Fruit fly (Drosophila melanogaster) whole organism, embryonic: Measurements from ENCODE around the gene Kah.

Experiments
- Abd-B ChIP-seq: fragments of 200-800 bp; sonication (Bioruptor generic); optimal IDR thresholded peaks from 2 replicates; lab custom pipeline; 2018; ENCODE audit warnings: missing biosample characterization, mild to moderate bottlenecking, missing genetic modification characterization, moderate library complexity
- Bgb ChIP-seq: fragments of 200-800 bp; sonication (Bioruptor generic); IDR thresholded peaks from 2 replicates; pipeline ENCODE4 v1.3.6; 2022; ENCODE audit warnings: missing biosample characterization, missing genetic modification characterization; ENCODE audit not compliant: partially characterized antibody
- CG12236 ChIP-seq: fragments of 200-800 bp; sonication (Bioruptor generic); optimal IDR thresholded peaks from 2 replicates; lab custom pipeline; 2016; ENCODE audit warnings: missing biosample characterization, missing genetic modification characterization
- CG12942 ChIP-seq: fragments of 200-800 bp; sonication (Bioruptor generic); optimal IDR thresholded peaks from 3 replicates; lab custom pipeline; 2016; ENCODE audit warnings: missing biosample characterization, missing genetic modification characterization
- CG13296 ChIP-seq: fragments of 200-800 bp; sonication (Bioruptor generic); optimal IDR thresholded peaks from 3 replicates; lab custom pipeline; 2018; ENCODE audit warnings: missing biosample characterization, mild to moderate bottlenecking, missing genetic modification characterization
- CG1602 ChIP-seq: fragments of 200-800 bp; sonication (Bioruptor generic); optimal IDR thresholded peaks from 3 replicates; lab custom pipeline; 2016; ENCODE audit warnings: missing biosample characterization, missing genetic modification characterization
- CG16863 ChIP-seq: fragments of 200-800 bp; sonication (Bioruptor generic); optimal IDR thresholded peaks from 3 replicates; lab custom pipeline; 2016; ENCODE audit warnings: missing biosample characterization, missing genetic modification characterization
- CG17912 ChIP-seq: fragments of 200-800 bp; sonication (Bioruptor generic); optimal IDR thresholded peaks from 2 replicates; lab custom pipeline; 2018; ENCODE audit warnings: missing biosample characterization, mild to moderate bottlenecking, missing genetic modification characterization
- CG1832 ChIP-seq: fragments of 200-800 bp; sonication (Bioruptor generic); optimal IDR thresholded peaks from 2 replicates; lab custom pipeline; 2017; ENCODE audit warnings: missing biosample characterization, mild to moderate bottlenecking, missing genetic modification characterization, inconsistent platforms
- CG31441 ChIP-seq: fragments of 200-800 bp; sonication (Bioruptor generic); IDR thresholded peaks from 2 replicates; pipeline ENCODE4 v1.3.6; 2022; ENCODE audit warnings: missing biosample characterization, missing genetic modification characterization
- CG32532 ChIP-seq: fragments of 200-800 bp; sonication (Bioruptor generic); IDR thresholded peaks from 2 replicates; pipeline ENCODE4 v1.3.6; 2022; ENCODE audit warnings: missing biosample characterization, missing genetic modification characterization
- CG3281 ChIP-seq: fragments of 200-800 bp; sonication (Bioruptor generic); optimal IDR thresholded peaks from 3 replicates; lab custom pipeline; 2017; ENCODE audit warnings: missing biosample characterization, mild to moderate bottlenecking, missing genetic modification characterization
- CG8290 ChIP-seq, 3 experiments: fragments of 200-800 bp; sonication (Bioruptor generic); optimal IDR thresholded peaks; 2 replicates each; lab custom pipeline; 2016 to 2019; ENCODE audit warnings: missing biosample characterization in 3 of 3, missing genetic modification characterization in 3 of 3, mild to moderate bottlenecking in 2 of 3, moderate library complexity in 1 of 3
- CG8388 ChIP-seq: fragments of 200-800 bp; sonication (Bioruptor generic); optimal IDR thresholded peaks from 2 replicates; lab custom pipeline; 2019; ENCODE audit warnings: missing biosample characterization, mild to moderate bottlenecking, missing genetic modification characterization, moderate library complexity
- CG9797 ChIP-seq: fragments of 200-800 bp; sonication (Bioruptor generic); optimal IDR thresholded peaks from 3 replicates; lab custom pipeline; 2018; ENCODE audit warnings: missing biosample characterization, mild to moderate bottlenecking, missing genetic modification characterization
- CkIIα-i1 ChIP-seq: fragments of 200-800 bp; sonication (Bioruptor generic); IDR thresholded peaks from 2 replicates; pipeline ENCODE4 v1.3.6; 2022; ENCODE audit warnings: missing biosample characterization, missing genetic modification characterization
- Dll ChIP-seq: fragments of 200-800 bp; sonication (Bioruptor generic); IDR thresholded peaks from 4 replicates; pipeline ENCODE4 v1.3.6; 2022; ENCODE audit warnings: missing biosample characterization, missing genetic modification characterization; ENCODE audit not compliant: partially characterized antibody
- Fer2 ChIP-seq: fragments of 200-800 bp; sonication (Bioruptor generic); optimal IDR thresholded peaks from 2 replicates; lab custom pipeline; 2018; ENCODE audit warnings: missing biosample characterization, mild to moderate bottlenecking, missing genetic modification characterization, moderate library complexity
- Fer3 ChIP-seq: fragments of 200-800 bp; sonication (Bioruptor generic); optimal IDR thresholded peaks from 2 replicates; lab custom pipeline; 2018; ENCODE audit warnings: missing biosample characterization, mild to moderate bottlenecking, missing genetic modification characterization, moderate library complexity
- GATAe ChIP-seq: fragments of 200-800 bp; sonication (Bioruptor generic); conservative IDR thresholded peaks from 2 replicates; pipeline ENCODE4 v1.3.6; 2022; ENCODE audit warnings: missing biosample characterization, missing genetic modification characterization
- Hand ChIP-seq: fragments of 200-800 bp; sonication (Bioruptor generic); optimal IDR thresholded peaks from 2 replicates; lab custom pipeline; 2017; ENCODE audit warnings: mild to moderate bottlenecking, missing biosample characterization, missing genetic modification reagents, missing genetic modification characterization
- Lim3 ChIP-seq: fragments of 200-800 bp; sonication (Bioruptor generic); IDR thresholded peaks from 2 replicates; pipeline ENCODE4 v1.3.6; 2022; ENCODE audit warnings: missing biosample characterization, missing genetic modification characterization
- Lpt ChIP-seq: fragments of >200 bp; optimal IDR thresholded peaks from 2 replicates; lab custom pipeline; 2018; ENCODE audit warnings: missing biosample characterization, missing genetic modification characterization
- Mes4 ChIP-seq: fragments of 200-800 bp; sonication (Bioruptor generic); optimal IDR thresholded peaks from 2 replicates; lab custom pipeline; 2016; ENCODE audit warnings: missing biosample characterization, missing genetic modification characterization
- Myb ChIP-seq: fragments of 200-800 bp; sonication (Bioruptor generic); optimal IDR thresholded peaks from 2 replicates; lab custom pipeline; 2016; ENCODE audit warnings: missing biosample characterization, missing genetic modification characterization
- Stat92E ChIP-seq, 3 experiments: fragments of >200 bp in 2 of 3; fragments of 200-800 bp in 1 of 3; sonication (Bioruptor generic) in 1 of 3; optimal IDR thresholded peaks; 2 replicates each; lab custom pipeline; 2017 to 2019; ENCODE audit warnings: missing biosample characterization in 3 of 3, missing genetic modification characterization in 3 of 3, mild to moderate bottlenecking in 1 of 3, moderate library complexity in 1 of 3
- al ChIP-seq: fragments of 200-800 bp; sonication (Bioruptor generic); IDR thresholded peaks from 2 replicates; pipeline ENCODE4 v1.3.6; 2022; ENCODE audit warnings: missing biosample characterization, missing genetic modification characterization
- amos ChIP-seq: fragments of 200-800 bp; sonication (Bioruptor generic); IDR thresholded peaks from 2 replicates; pipeline ENCODE4 v1.3.6; 2022; ENCODE audit warnings: missing biosample characterization, missing genetic modification characterization; ENCODE audit not compliant: partially characterized antibody
- chif ChIP-seq, 2 experiments: fragments of 200-800 bp; sonication (Bioruptor generic); optimal IDR thresholded peaks; 3 replicates each; lab custom pipeline; 2016; ENCODE audit warnings: missing biosample characterization in 2 of 2, missing genetic modification characterization in 2 of 2
- chm ChIP-seq: fragments of 200-800 bp; sonication (Bioruptor generic); IDR thresholded peaks from 2 replicates; pipeline ENCODE4 v1.3.6; 2022; ENCODE audit warnings: missing biosample characterization, missing genetic modification characterization
- ci ChIP-seq: fragments of 200-800 bp; sonication (Bioruptor generic); IDR thresholded peaks from 3 replicates; pipeline ENCODE4 v1.3.6; 2022; ENCODE audit warnings: missing biosample characterization, missing genetic modification characterization
- croc ChIP-seq: fragments of 200-800 bp; sonication (Bioruptor generic); conservative IDR thresholded peaks from 3 replicates; pipeline ENCODE4 v1.3.6; 2022; ENCODE audit warnings: missing biosample characterization, missing genetic modification characterization
- dmrt11E ChIP-seq: fragments of 200-800 bp; sonication (Bioruptor generic); optimal IDR thresholded peaks from 3 replicates; lab custom pipeline; 2018; ENCODE audit warnings: missing biosample characterization, mild to moderate bottlenecking, missing genetic modification characterization, moderate library complexity
- eyg ChIP-seq: fragments of 200-800 bp; sonication (Bioruptor generic); optimal IDR thresholded peaks from 3 replicates; lab custom pipeline; 2016; ENCODE audit warnings: missing biosample characterization, missing genetic modification characterization
- gce ChIP-seq: fragments of 200-800 bp; sonication (Bioruptor generic); IDR thresholded peaks from 3 replicates; pipeline ENCODE4 v1.3.6; 2022; ENCODE audit warnings: missing biosample characterization, missing genetic modification characterization
- gsb ChIP-seq: fragments of 200-800 bp; sonication (Bioruptor generic); IDR thresholded peaks from 2 replicates; pipeline ENCODE4 v1.3.6; 2022; ENCODE audit warnings: missing biosample characterization, missing genetic modification characterization
- ham ChIP-seq: fragments of 200-800 bp; sonication (Bioruptor generic); IDR thresholded peaks from 2 replicates; pipeline ENCODE4 v1.3.6; 2022; ENCODE audit warnings: missing biosample characterization, missing genetic modification characterization
- her ChIP-seq: fragments of 200-800 bp; sonication (Bioruptor generic); optimal IDR thresholded peaks from 2 replicates; lab custom pipeline; 2016; ENCODE audit warnings: missing biosample characterization, missing genetic modification characterization
- ken ChIP-seq: fragments of 200-800 bp; sonication (Bioruptor generic); IDR thresholded peaks from 3 replicates; pipeline ENCODE4 v1.3.6; 2022; ENCODE audit warnings: missing biosample characterization, missing genetic modification characterization
- kni ChIP-seq: fragments of 200-800 bp; sonication (Bioruptor generic); optimal IDR thresholded peaks from 3 replicates; lab custom pipeline; 2017; ENCODE audit warnings: mild to moderate bottlenecking, missing biosample characterization, missing genetic modification reagents, missing genetic modification characterization
- lab ChIP-seq: fragments of 200-800 bp; sonication (Bioruptor generic); optimal IDR thresholded peaks from 3 replicates; lab custom pipeline; 2017; ENCODE audit warnings: missing biosample characterization, missing genetic modification characterization, mild to moderate bottlenecking, moderate library complexity, missing genetic modification reagents
- mld ChIP-seq: fragments of 200-800 bp; sonication (Bioruptor generic); IDR thresholded peaks from 3 replicates; pipeline ENCODE4 v1.3.6; 2022; ENCODE audit warnings: missing biosample characterization, missing genetic modification characterization; ENCODE audit not compliant: partially characterized antibody
- pho ChIP-seq: fragments of 200-800 bp; sonication (Bioruptor generic); optimal IDR thresholded peaks from 2 replicates; lab custom pipeline; 2016; ENCODE audit warnings: missing biosample characterization, missing genetic modification characterization
- pnt ChIP-seq: fragments of 200-800 bp; sonication (Bioruptor generic); optimal IDR thresholded peaks from 3 replicates; lab custom pipeline; 2016; ENCODE audit warnings: missing biosample characterization, missing genetic modification characterization
- pzg ChIP-seq: fragments of 200-800 bp; sonication (Bioruptor generic); optimal IDR thresholded peaks from 3 replicates; lab custom pipeline; 2018; ENCODE audit warnings: missing biosample characterization, mild to moderate bottlenecking, missing genetic modification characterization, moderate library complexity
- ranshi ChIP-seq: fragments of 200-800 bp; sonication (Bioruptor generic); IDR thresholded peaks from 2 replicates; pipeline ENCODE4 v1.3.6; 2022; ENCODE audit warnings: missing biosample characterization, missing genetic modification characterization
- run ChIP-seq: fragments of 200-800 bp; sonication (Bioruptor generic); optimal IDR thresholded peaks from 3 replicates; lab custom pipeline; 2018; ENCODE audit warnings: missing biosample characterization, mild to moderate bottlenecking, missing genetic modification characterization
- sens ChIP-seq: fragments of 200-800 bp; sonication (Bioruptor generic); peaks from one replicate; lab custom pipeline; 2016; ENCODE audit warnings: missing biosample characterization, missing genetic modification characterization
- sisA ChIP-seq: fragments of 200-800 bp; sonication (Bioruptor generic); IDR thresholded peaks from 2 replicates; pipeline ENCODE4 v1.3.6; 2022; ENCODE audit warnings: missing biosample characterization, missing genetic modification characterization
- sob ChIP-seq: fragments of 200-800 bp; sonication (Bioruptor generic); IDR thresholded peaks from 2 replicates; pipeline ENCODE4 v1.3.6; 2022; ENCODE audit warnings: missing biosample characterization, missing genetic modification characterization

Gene Kah

DNA sequence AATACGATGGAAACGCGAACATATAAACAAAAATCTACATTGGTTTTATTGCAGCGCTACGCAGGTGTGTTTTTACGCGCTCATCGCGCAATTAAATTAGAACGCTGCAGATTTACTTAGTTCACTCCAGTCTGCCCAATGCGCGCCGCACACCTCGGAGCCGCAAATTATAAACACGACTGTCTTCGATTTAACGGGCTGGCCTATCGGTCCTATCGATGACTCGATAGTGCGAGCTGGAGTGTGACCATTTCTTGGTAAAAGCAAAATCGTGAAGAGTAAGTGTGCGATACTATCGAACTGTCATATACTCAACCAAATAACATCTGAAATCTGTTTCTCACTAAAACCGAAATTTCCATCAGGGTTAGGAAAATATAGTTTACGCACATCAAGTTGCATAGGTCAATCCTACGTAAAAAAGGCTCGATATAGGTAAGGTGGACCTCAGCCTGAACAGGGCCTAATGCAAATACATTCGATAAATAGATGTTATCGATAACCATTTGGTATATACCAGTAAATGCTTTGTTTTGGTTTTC, 48.6 kb downstream of the Kah start, which contains the start of the genes klar and BORCS6 (continued):
- TF ChIP-seq Myb (GFP tag; lab: Kevin White, UChicago) (peak; percentile 78), dmrt11E (tag; lab: Kevin White, UChicago) (peak; percentile 42), al (GFP tag; lab: Robert Waterston, UW) (peak; percentile 64), Lim3 (GFP tag; lab: Robert Waterston, UW) (no peak), Dll (GFP tag; lab: Robert Waterston, UW) (peak; percentile 99), CkIIα-i1 (no peak), Mes4 (GFP tag; lab: Kevin White, UChicago) (peak; percentile 13), CG31441 (GFP tag; lab: Robert Waterston, UW) (peak; percentile 45), CG12236 (peak; percentile 18), CG8290 (GFP tag; optimal IDR thresholded peaks at IDR 0.05; lab: Kevin White, UChicago) (peak; percentile 94), CG8290 (tag; optimal IDR thresholded peaks at IDR 0.05; lab: Kevin White, UChicago) (peak; percentile 80 to 85), Hand (GFP tag; lab: Kevin White, UChicago) (peak; percentile 18), chif (GFP tag; optimal IDR thresholded peaks at IDR 0.05; lab: Kevin White, UChicago) (peak; percentile 38 to 54), pzg (GFP tag; lab: Kevin White, UChicago) (peak; percentile 98), CG3281 (GFP tag; lab: Kevin White, UChicago) (peak; percentile 39), run (tag; lab: Kevin White, UChicago) (peak; percentile 29), lab (GFP tag; lab: Kevin White, UChicago) (peak; percentile 54), CG1832 (GFP tag; lab: Kevin White, UChicago) (no peak), ci (GFP tag; lab: Robert Waterston, UW) (peak; percentile 71; the same call in 2 of the 3 replicates), croc (GFP tag; lab: Robert Waterston, UW) (no peak), CG12942 (GFP tag; lab: Kevin White, UChicago) (peak; percentile 43), amos (peak; percentile 95), Bgb (GFP tag; lab: Robert Waterston, UW) (peak; percentile 97), CG17912 (GFP tag; lab: Kevin White, UChicago) (peak; percentile 3), pnt (GFP tag; lab: Kevin White, UChicago) (peak; percentile 73), eyg (peak; percentile 37), CG9797 (GFP tag; lab: Kevin White, UChicago) (peak; percentile 97), Lpt (GFP tag; lab: Kevin White, UChicago) (no peak), CG13296 (GFP tag; lab: Kevin White, UChicago) (peak; percentile 61), ranshi (GFP tag; lab: Robert Waterston, UW) (no peak), kni (GFP tag; lab: Kevin White, UChicago) (peak; percentile 51), her (GFP tag; lab: Kevin White, UChicago) (peak; percentile 52), Fer2 (peak; percentile 2), CG32532 (GFP tag; lab: Robert Waterston, UW) (peak; percentile 77), Abd-B (peak; percentile 60), mld (GFP tag; lab: Robert Waterston, UW) (peak; percentile 93), GATAe (GFP tag; lab: Robert Waterston, UW) (no peak), gsb (GFP tag; lab: Robert Waterston, UW) (0 out of 2 replicates have a peak, but pooled peaks have one; percentile 7), sisA (GFP tag; lab: Robert Waterston, UW) (no peak), sob (peak; percentile 59), chm (GFP tag; lab: Robert Waterston, UW) (peak; percentile 85), ham (GFP tag; lab: Robert Waterston, UW) (no peak), pho (GFP tag; lab: Kevin White, UChicago) (peak; percentile 61), CG16863 (GFP tag; lab: Kevin White, UChicago) (peak; percentile 55), Stat92E (GFP tag; optimal IDR thresholded peaks at IDR 0.05; lab: Kevin White, UChicago) (peak in 1 of 3 experiments; percentile 91), CG1602 (GFP tag; lab: Kevin White, UChicago) (peak; percentile 43), ken (GFP tag; lab: Robert Waterston, UW) (peak; percentile 29; the same call in 1 of the 3 replicates), sens (peak; percentile 97), CG8388 (GFP tag; lab: Kevin White, UChicago) (peak; percentile 22), gce (GFP tag; lab: Robert Waterston, UW) (no peak), Fer3 (tag; lab: Kevin White, UChicago) (peak; percentile 26)
